Fruit fly (Drosophila melanogaster): Measurements from ENCODE around the gene bdl.

bdl gene

dm6 chr2L:4346619-4347310 is 22.4 kb downstream of the bdl start (continued):
- TF ChIP-seq CG12299 (tag; optimal IDR thresholded peaks at IDR 0.05) (no peak), CG30403 (GFP tag; optimal IDR thresholded peaks at IDR 0.05) (no peak), Nf-YB (GFP tag; optimal IDR thresholded peaks at IDR 0.05) (peak; percentile 30), Rx (GFP tag; IDR thresholded peaks at IDR 0.05) (no peak), Hmx (GFP tag; optimal IDR thresholded peaks at IDR 0.05) (no peak), Dfd (GFP tag; optimal IDR thresholded peaks at IDR 0.05) (no peak), Med (GFP tag) (peak; percentile 76), Hey (tag; optimal IDR thresholded peaks at IDR 0.05) (peak; percentile 33), tin (GFP tag; optimal IDR thresholded peaks at IDR 0.05) (no peak), nau (GFP tag; optimal IDR thresholded peaks at IDR 0.05) (no peak), onecut (GFP tag; IDR thresholded peaks at IDR 0.05) (peak; percentile 88), CG4360 (GFP tag; IDR thresholded peaks at IDR 0.05) (0 out of 2 replicates have a peak, but pooled peaks have one; percentile 6), hth (optimal IDR thresholded peaks at IDR 0.05) (no peak), NK7.1 (GFP tag; optimal IDR thresholded peaks at IDR 0.05) (no peak), CG10979 (tag; optimal IDR thresholded peaks at IDR 0.05) (no peak), lola (GFP tag; optimal IDR thresholded peaks at IDR 0.05) (no peak), CG4617 (GFP tag; optimal IDR thresholded peaks at IDR 0.05; ENCODE audit: borderline replicate concordance) (no peak), CG5953 (GFP tag; IDR thresholded peaks at IDR 0.05) (no peak), exex (tag; optimal IDR thresholded peaks at IDR 0.05) (no peak), zen (tag; optimal IDR thresholded peaks at IDR 0.05) (no peak), CG3163 (GFP tag; optimal IDR thresholded peaks at IDR 0.05) (no peak), H2.0 (GFP tag; IDR thresholded peaks at IDR 0.05) (no peak), abd-A (tag; optimal IDR thresholded peaks at IDR 0.05) (peak; percentile 100), croc (GFP tag; conservative IDR thresholded peaks at IDR 0.05) (no peak), gt (GFP tag; IDR thresholded peaks at IDR 0.05) (no peak), twi (tag; optimal IDR thresholded peaks at IDR 0.05) (peak; percentile 40), NC2α (GFP tag; optimal IDR thresholded peaks at IDR 0.05) (no peak), CG8089 (GFP tag; optimal IDR thresholded peaks at IDR 0.05) (no peak), CG1603 (tag; optimal IDR thresholded peaks at IDR 0.05) (no peak), Side (GFP tag; optimal IDR thresholded peaks at IDR 0.05) (no peak), crc (GFP tag; optimal IDR thresholded peaks at IDR 0.05) (no peak), Drgx (GFP tag; IDR thresholded peaks at IDR 0.05) (peak; percentile 83), CG11696 (GFP tag; IDR thresholded peaks at IDR 0.05) (no peak), TFAM (GFP tag; optimal IDR thresholded peaks at IDR 0.05) (no peak), CG7839 (tag; optimal IDR thresholded peaks at IDR 0.05) (no peak), CG5245 (GFP tag; optimal IDR thresholded peaks at IDR 0.05) (no peak), CG34224 (GFP tag; IDR thresholded peaks at IDR 0.05; ENCODE audit: partially characterized antibody) (peak; percentile 57; the same call in 1 of the 3 replicates), CG3847 (GFP tag; IDR thresholded peaks at IDR 0.05) (no peak), Taf1 (GFP tag; IDR thresholded peaks at IDR 0.05) (no peak), ato (GFP tag; IDR thresholded peaks at IDR 0.05; ENCODE audit: partially characterized antibody) (no peak), wdn (GFP tag; IDR thresholded peaks at IDR 0.05) (no peak), Myb (GFP tag; optimal IDR thresholded peaks at IDR 0.05) (no peak), CG17328 (GFP tag; IDR thresholded peaks at IDR 0.05) (no peak), amos (GFP tag; IDR thresholded peaks at IDR 0.05; ENCODE audit: partially characterized antibody) (no peak), CG7357 (GFP tag; IDR thresholded peaks at IDR 0.05) (no peak), CG17568 (GFP tag; optimal IDR thresholded peaks at IDR 0.05) (no peak), CG10959 (GFP tag; IDR thresholded peaks at IDR 0.05) (no peak), Atf6 (GFP tag; IDR thresholded peaks at IDR 0.05) (0 out of 2 replicates have a peak, but pooled peaks have one; percentile 12), CG14710 (tag; optimal IDR thresholded peaks at IDR 0.05) (no peak), MBD-R2 (GFP tag; IDR thresholded peaks at IDR 0.05) (peak; percentile 21), nerfin-1 (tag; optimal IDR thresholded peaks at IDR 0.05) (peak; percentile 86)

All from whole organism, embryonic.